Worm (Caenorhabditis elegans) whole organism, young adult: ENCODE measurements around the gene B0416.11.

Source experiments
- B0019.2 ChIP-seq: fragments of 200-800 bp; sonication (Bioruptor generic); conservative IDR thresholded peaks from 2 replicates; pipeline ENCODE4 v1.3.6; 2022; ENCODE audit warnings: missing genetic modification reagents, missing genetic modification characterization, missing compliant biosample characterization
- B0261.1 ChIP-seq: sonication (generic microtip); optimal IDR thresholded peaks from 2 replicates; lab custom pipeline; 2016; ENCODE audit warnings: mild to moderate bottlenecking, missing genetic modification characterization, moderate library complexity, missing compliant biosample characterization
- C06A6.2 ChIP-seq: fragments of 200-800 bp; sonication (Bioruptor generic); conservative IDR thresholded peaks from 2 replicates; pipeline ENCODE4 v1.3.6; 2022; ENCODE audit warnings: missing genetic modification characterization, missing compliant biosample characterization
- D2030.7 ChIP-seq: fragments of 200-800 bp; sonication (Bioruptor generic); IDR thresholded peaks from 2 replicates; pipeline ENCODE4 v1.3.6; 2022; ENCODE audit warnings: missing genetic modification reagents, missing genetic modification characterization, missing compliant biosample characterization
- F37B4.10 ChIP-seq: fragments of 200-800 bp; sonication (Bioruptor generic); IDR thresholded peaks from 2 replicates; pipeline ENCODE4 v1.3.6; 2022; ENCODE audit warnings: missing genetic modification characterization, missing compliant biosample characterization
- F49E8.2 ChIP-seq: sonication (generic microtip); optimal IDR thresholded peaks from 3 replicates; lab custom pipeline; 2017; ENCODE audit warnings: missing genetic modification characterization, mild to moderate bottlenecking, missing compliant biosample characterization, antibody characterized with exemption, moderate library complexity; ENCODE audit not compliant: insufficient read depth
- K11D2.4 ChIP-seq: fragments of 200-800 bp; sonication (Bioruptor generic); IDR thresholded peaks from 2 replicates; pipeline ENCODE4 v1.3.6; 2022; ENCODE audit warnings: missing genetic modification reagents, missing genetic modification characterization, missing compliant biosample characterization
- T26A5.8 ChIP-seq: sonication (generic microtip); optimal IDR thresholded peaks from 2 replicates; lab custom pipeline; 2016; ENCODE audit warnings: missing genetic modification characterization, missing compliant biosample characterization
- Y53G8AR.9 ChIP-seq: fragments of 200-800 bp; sonication (Bioruptor generic); conservative IDR thresholded peaks from 2 replicates; pipeline ENCODE4 v1.3.6; 2022; ENCODE audit warnings: missing genetic modification reagents, missing genetic modification characterization, missing compliant biosample characterization
- Y67H2A.10 ChIP-seq: fragments of 200-800 bp; sonication (Bioruptor generic); conservative IDR thresholded peaks from 2 replicates; pipeline ENCODE4 v1.3.6; 2022; ENCODE audit warnings: missing genetic modification reagents, missing genetic modification characterization, missing compliant biosample characterization
- Y79H2A.3 ChIP-seq: fragments of 200-800 bp; sonication (Bioruptor generic); conservative IDR thresholded peaks from 2 replicates; pipeline ENCODE4 v1.3.6; 2022; ENCODE audit warnings: missing genetic modification reagents, missing genetic modification characterization, missing compliant biosample characterization
- ama-1 ChIP-seq, 3 experiments: fragments of 150-350 bp in 1 of 3; sonication (generic microtip) in 2 of 3; optimal IDR thresholded peaks; 2 replicates each; lab custom pipeline; 2014 to 2018; ENCODE audit warnings: missing biosample characterization in 2 of 3, missing genetic modification characterization in 2 of 3, missing genetic modification reagents in 2 of 3
- cebp-1 ChIP-seq, 2 experiments: fragments of 200-800 bp in 1 of 2; sonication (Bioruptor generic) in 1 of 2; sonication (generic microtip) in 1 of 2; IDR thresholded peaks in 1 of 2; optimal IDR thresholded peaks in 1 of 2; 2 replicates each; pipeline versions ENCODE4 v1.3.6 to Lab custom; 2017 to 2022; ENCODE audit warnings: missing compliant biosample characterization in 2 of 2, missing genetic modification characterization in 2 of 2, mild to moderate bottlenecking in 1 of 2, missing genetic modification reagents in 1 of 2, moderate library complexity in 1 of 2
- ceh-40 ChIP-seq: fragments of 200-800 bp; sonication (Bioruptor generic); IDR thresholded peaks from 2 replicates; pipeline ENCODE4 v1.3.6; 2022; ENCODE audit warnings: missing genetic modification characterization, missing compliant biosample characterization
- ceh-58 ChIP-seq: fragments of 200-800 bp; sonication (Bioruptor generic); IDR thresholded peaks from 2 replicates; pipeline ENCODE4 v1.3.6; 2022; ENCODE audit warnings: missing genetic modification characterization, missing compliant biosample characterization
- ceh-91 ChIP-seq: fragments of 200-800 bp; sonication (Bioruptor generic); IDR thresholded peaks from 2 replicates; pipeline ENCODE4 v1.3.6; 2022; ENCODE audit warnings: missing genetic modification reagents, missing genetic modification characterization, missing compliant biosample characterization
- dox-1 ChIP-seq: fragments of 200-800 bp; sonication (Bioruptor generic); IDR thresholded peaks from 2 replicates; pipeline ENCODE4 v1.3.6; 2022; ENCODE audit warnings: missing genetic modification reagents, missing genetic modification characterization, missing compliant biosample characterization
- dpff-1 ChIP-seq: sonication (generic microtip); optimal IDR thresholded peaks from 2 replicates; lab custom pipeline; 2017; ENCODE audit warnings: mild to moderate bottlenecking, missing genetic modification characterization, missing compliant biosample characterization
- egrh-3 ChIP-seq: fragments of 200-800 bp; sonication (Bioruptor generic); IDR thresholded peaks from 2 replicates; pipeline ENCODE4 v1.3.6; 2022; ENCODE audit warnings: missing genetic modification reagents, missing genetic modification characterization, missing compliant biosample characterization
- ekl-4 ChIP-seq: fragments of 200-800 bp; sonication (Bioruptor generic); IDR thresholded peaks from 2 replicates; pipeline ENCODE4 v1.3.6; 2022; ENCODE audit warnings: missing genetic modification reagents, missing genetic modification characterization, missing compliant biosample characterization
- fkh-3 ChIP-seq: sonication (generic microtip); optimal IDR thresholded peaks from 2 replicates; lab custom pipeline; 2016; ENCODE audit warnings: mild to moderate bottlenecking, missing genetic modification characterization, missing compliant biosample characterization
- hmg-1.2 ChIP-seq: fragments of 200-800 bp; sonication (Bioruptor generic); IDR thresholded peaks from 2 replicates; pipeline ENCODE4 v1.3.6; 2022; ENCODE audit warnings: missing genetic modification reagents, missing genetic modification characterization, missing compliant biosample characterization
- hsf-1 ChIP-seq: fragments of 200-800 bp; sonication (Bioruptor generic); IDR thresholded peaks from 2 replicates; pipeline ENCODE4 v1.3.6; 2022; ENCODE audit warnings: missing genetic modification reagents, missing genetic modification characterization, missing compliant biosample characterization
- lin-40 ChIP-seq: sonication (generic microtip); optimal IDR thresholded peaks from 2 replicates; lab custom pipeline; 2016; ENCODE audit warnings: missing genetic modification characterization, mild to moderate bottlenecking, missing compliant biosample characterization, missing genotype, missing genetic modification reagents
- lin-54 ChIP-seq: fragments of 200-800 bp; sonication (Bioruptor generic); optimal IDR thresholded peaks from 2 replicates; lab custom pipeline; 2018; ENCODE audit warnings: mild to moderate bottlenecking, missing genetic modification characterization, missing compliant biosample characterization
- lir-1 ChIP-seq: fragments of 200-800 bp; sonication (Bioruptor generic); conservative IDR thresholded peaks from 2 replicates; pipeline ENCODE4 v1.3.6; 2022; ENCODE audit warnings: missing genetic modification reagents, missing genetic modification characterization, missing compliant biosample characterization
- lsl-1 ChIP-seq: fragments of 200-800 bp; sonication (Bioruptor generic); optimal IDR thresholded peaks from 2 replicates; lab custom pipeline; 2018; ENCODE audit warnings: mild to moderate bottlenecking, missing genetic modification characterization, moderate library complexity, missing compliant biosample characterization
- mcd-1 ChIP-seq: fragments of 200-800 bp; sonication (Bioruptor generic); IDR thresholded peaks from 2 replicates; pipeline ENCODE4 v1.3.6; 2022; ENCODE audit warnings: missing genetic modification reagents, missing genetic modification characterization, missing compliant biosample characterization
- mes-4 ChIP-seq: sonication (generic microtip); optimal IDR thresholded peaks from 2 replicates; lab custom pipeline; 2016; ENCODE audit warnings: missing genotype, missing genetic modification characterization, missing compliant biosample characterization
- mxl-1 ChIP-seq: sonication (generic microtip); optimal IDR thresholded peaks from 2 replicates; lab custom pipeline; 2016; ENCODE audit warnings: missing genetic modification characterization, missing compliant biosample characterization
- nhr-27 ChIP-seq: fragments of 200-800 bp; sonication (Bioruptor generic); optimal IDR thresholded peaks from 2 replicates; lab custom pipeline; 2018; ENCODE audit warnings: mild to moderate bottlenecking, missing genetic modification characterization, moderate library complexity, missing compliant biosample characterization
- sea-2 ChIP-seq: fragments of 200-800 bp; sonication (Bioruptor generic); IDR thresholded peaks from 2 replicates; pipeline ENCODE4 v1.3.6; 2022; ENCODE audit warnings: missing genetic modification characterization, missing compliant biosample characterization
- snpc-1.1 ChIP-seq: sonication (generic microtip); optimal IDR thresholded peaks from 2 replicates; lab custom pipeline; 2017; ENCODE audit warnings: missing genetic modification characterization, mild to moderate bottlenecking, missing compliant biosample characterization, antibody characterized with exemption, moderate library complexity, missing genotype, missing genetic modification reagents; ENCODE audit not compliant: insufficient read depth
- sptf-2 ChIP-seq: fragments of 200-800 bp; sonication (Bioruptor generic); optimal IDR thresholded peaks from 2 replicates; lab custom pipeline; 2018; ENCODE audit warnings: mild to moderate bottlenecking, missing genetic modification characterization, missing compliant biosample characterization
- unc-62 ChIP-seq: fragments of 150-350 bp; optimal IDR thresholded peaks from 2 replicates; lab custom pipeline; 2014; ENCODE audit warnings: missing biosample characterization, missing genetic modification reagents, missing genetic modification characterization
- zfh-2 ChIP-seq: fragments of 200-800 bp; sonication (Bioruptor generic); conservative IDR thresholded peaks from 2 replicates; pipeline ENCODE4 v1.3.6; 2022; ENCODE audit warnings: missing genetic modification reagents, missing genetic modification characterization, missing compliant biosample characterization

The B0416.11 gene

ce11 chrX:9237708-9238107, 45.2 kb downstream of the B0416.11 start (continued):
- TF ChIP-seq T26A5.8 (tag; lab: Kevin White, UChicago): no peak
- TF ChIP-seq mes-4 (tag; lab: Kevin White, UChicago): peak; percentile 82
- TF ChIP-seq mxl-1: peak; percentile 65

- TF ChIP-seq unc-62 (GFP tag; lab: Kevin White, UChicago): no peak
- TF ChIP-seq B0261.1 (tag; lab: Kevin White, UChicago): no peak
- no peak for TF ChIP-seq dpff-1 (tag; lab: Kevin White, UChicago)
- no peak for TF ChIP-seq lin-54
- no peak for TF ChIP-seq sea-2 (GFP tag; lab: Robert Waterston, UW)
- no peak for TF ChIP-seq ceh-40
- TF ChIP-seq Y79H2A.3 (GFP tag; lab: Robert Waterston, UW): no peak
- no peak for TF ChIP-seq sptf-2 (GFP tag; lab: Kevin White, UChicago)
- TF ChIP-seq B0019.2 (GFP tag; lab: Robert Waterston, UW): no peak
- TF ChIP-seq F49E8.2: no peak
- TF ChIP-seq hmg-1.2 (GFP tag; lab: Robert Waterston, UW): no peak
- TF ChIP-seq F37B4.10: no peak
Measured at ce11 chrX:9234518-9234917, 48.4 kb downstream of the B0416.11 start, which contains the start of gene col-175. Gene col-175 (minus strand): TSS chrX:9234618.

ce11 chrX:9233805-9234204, 49.1 kb downstream of the B0416.11 start:
- no peak for TF ChIP-seq fkh-3 (tag; lab: Kevin White, UChicago)
- no peak for TF ChIP-seq ceh-91 (GFP tag; lab: Robert Waterston, UW)
- TF ChIP-seq dox-1 (GFP tag; lab: Robert Waterston, UW): 0 out of 2 replicates have a peak, but pooled peaks have one; percentile 25
- no peak for TF ChIP-seq C06A6.2 (GFP tag; lab: Robert Waterston, UW)
- TF ChIP-seq hsf-1 (GFP tag; lab: Robert Waterston, UW): no peak
- TF ChIP-seq cebp-1 (GFP tag; IDR thresholded peaks at IDR 0.05; lab: Robert Waterston, UW): no peak
- TF ChIP-seq cebp-1 (tag; optimal IDR thresholded peaks at IDR 0.05; lab: Kevin White, UChicago): no peak
- TF ChIP-seq ekl-4 (GFP tag; lab: Robert Waterston, UW): no peak
- TF ChIP-seq ceh-58 (GFP tag; lab: Robert Waterston, UW): 0 out of 2 replicates have a peak, but pooled peaks have one; percentile 46
- no peak for TF ChIP-seq F49E8.2
- TF ChIP-seq lir-1 (GFP tag; lab: Robert Waterston, UW): no peak
- TF ChIP-seq nhr-27 (tag; lab: Kevin White, UChicago): no peak
- no peak for TF ChIP-seq mcd-1
- peak; percentile 93 for TF ChIP-seq zfh-2 (GFP tag; lab: Robert Waterston, UW)
- no peak for TF ChIP-seq K11D2.4 (GFP tag; lab: Robert Waterston, UW)
- peak; percentile 67; the same call in 1 of the 2 replicates for TF ChIP-seq egrh-3 (GFP tag; lab: Robert Waterston, UW)
- TF ChIP-seq, all 124 proteins: peak for 4

ce11 chrX:9232037-9232436, 50.9 kb downstream of the B0416.11 start, which contains the start of gene vav-1:
Gene vav-1 (minus strand): TSS chrX:9232137.
- TF ChIP-seq D2030.7: no peak
- TF ChIP-seq sea-2 (GFP tag; lab: Robert Waterston, UW): no peak
- no peak for TF ChIP-seq hsf-1 (GFP tag; lab: Robert Waterston, UW)
- no peak for TF ChIP-seq lsl-1 (GFP tag; lab: Kevin White, UChicago)
- TF ChIP-seq dox-1 (GFP tag; lab: Robert Waterston, UW): no peak
- TF ChIP-seq K11D2.4 (GFP tag; lab: Robert Waterston, UW): no peak
- TF ChIP-seq ama-1 (optimal IDR thresholded peaks at IDR 0.05; lab: Kevin White, UChicago): no peak
- no peak for TF ChIP-seq ama-1 (GFP tag; optimal IDR thresholded peaks at IDR 0.05; lab: Kevin White, UChicago)
- TF ChIP-seq Y67H2A.10 (GFP tag; lab: Robert Waterston, UW): no peak
- no peak for TF ChIP-seq Y53G8AR.9 (GFP tag; lab: Robert Waterston, UW)
- no peak for TF ChIP-seq snpc-1.1 (tag; lab: Kevin White, UChicago)
- TF ChIP-seq lin-40 (tag; lab: Kevin White, UChicago): no peak
